Worm (Caenorhabditis elegans): ENCODE measurements around the gene C14F11.4.
A peak's percentile ranks its signal among the peaks of the same experiment; 100 is the strongest.

C14F11.4 gene

DNA sequence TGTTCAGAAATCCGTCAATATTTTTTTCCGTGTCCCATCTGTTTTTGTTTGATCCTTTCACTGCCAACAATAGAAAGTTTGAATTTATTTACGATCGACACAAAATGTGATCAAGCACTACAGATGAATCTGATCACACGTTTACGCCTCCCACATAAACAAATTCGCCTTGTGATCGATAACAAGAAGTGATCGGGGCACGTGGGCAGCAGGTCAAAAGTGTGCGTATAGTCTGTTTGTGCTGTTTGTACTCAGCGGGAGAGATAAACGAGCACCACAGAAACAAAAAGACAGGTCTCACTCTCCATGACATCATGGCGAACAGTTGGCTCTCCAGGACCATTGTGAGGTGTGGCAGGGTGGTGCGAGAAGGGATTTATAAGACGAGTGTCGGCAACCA, 22.7 kb upstream of the C14F11.4 start (continued):
- peak; percentile 45; the same call in 1 of the 2 replicates for TF ChIP-seq set-16 (GFP tag; IDR thresholded peaks at IDR 0.05)
- no peak for TF ChIP-seq Y75B8A.6 (GFP tag; IDR thresholded peaks at IDR 0.05)
- peak; percentile 52 for TF ChIP-seq T26A8.4 (GFP tag; IDR thresholded peaks at IDR 0.05)
- no peak for TF ChIP-seq dmd-8 (GFP tag; IDR thresholded peaks at IDR 0.05)
- peak; percentile 76 for TF ChIP-seq mxl-2 (GFP tag; conservative IDR thresholded peaks at IDR 0.05)
- TF ChIP-seq dve-1 (tag; optimal IDR thresholded peaks at IDR 0.05; ENCODE audit: insufficient read depth): peak; percentile 91
- peak; percentile 38 for TF ChIP-seq ztf-7 (tag; optimal IDR thresholded peaks at IDR 0.05)
- TF ChIP-seq lin-13 (GFP tag; optimal IDR thresholded peaks at IDR 0.05): no peak
- TF ChIP-seq nhr-77 (tag; optimal IDR thresholded peaks at IDR 0.05): peak; percentile 78
- TF ChIP-seq saeg-2 (GFP tag; IDR thresholded peaks at IDR 0.05): peak; percentile 83
- no peak for TF ChIP-seq fkh-10 (GFP tag; optimal IDR thresholded peaks at IDR 0.05)
- no peak for TF ChIP-seq F44E2.7 (GFP tag; IDR thresholded peaks at IDR 0.05)
- TF ChIP-seq zag-1 (tag; optimal IDR thresholded peaks at IDR 0.05): no peak
- peak; percentile 92 for TF ChIP-seq tra-1 (GFP tag; IDR thresholded peaks at IDR 0.05)
- no peak for TF ChIP-seq unc-39 (tag; optimal IDR thresholded peaks at IDR 0.05)
- peak; percentile 78 for TF ChIP-seq mep-1 (tag; optimal IDR thresholded peaks at IDR 0.05)
- TF ChIP-seq nhr-42 (GFP tag; IDR thresholded peaks at IDR 0.05): no peak; the same call in 1 of the 2 replicates
- no peak for TF ChIP-seq ctbp-1 (GFP tag; IDR thresholded peaks at IDR 0.05)
- TF ChIP-seq dmd-6 (GFP tag; IDR thresholded peaks at IDR 0.05): peak; percentile 96
- TF ChIP-seq spr-3 (GFP tag; optimal IDR thresholded peaks at IDR 0.05): no peak
- TF ChIP-seq aha-1 (tag): peak; percentile 18
- peak; percentile 16 for TF ChIP-seq fos-1 (tag; optimal IDR thresholded peaks at IDR 0.05)
- peak; percentile 87 for TF ChIP-seq nhr-48 (tag; optimal IDR thresholded peaks at IDR 0.05)
- TF ChIP-seq nhr-111 (GFP tag; optimal IDR thresholded peaks at IDR 0.05): no peak
- TF ChIP-seq ceh-20 (GFP tag; IDR thresholded peaks at IDR 0.05): peak; percentile 27; the same call in 1 of the 2 replicates
- TF ChIP-seq nhr-6 (tag; optimal IDR thresholded peaks at IDR 0.05): peak; percentile 44
- TF ChIP-seq nhr-11 (tag; optimal IDR thresholded peaks at IDR 0.05): peak; percentile 97
- TF ChIP-seq lsy-2 (tag; optimal IDR thresholded peaks at IDR 0.05): peak; percentile 38 to 63
- TF ChIP-seq mxl-3 (GFP tag; optimal IDR thresholded peaks at IDR 0.05): peak; percentile 92
- TF ChIP-seq php-3 (GFP tag; IDR thresholded peaks at IDR 0.05): peak; percentile 92
- TF ChIP-seq daf-19 (GFP tag; conservative IDR thresholded peaks at IDR 0.05): no peak
- no peak for TF ChIP-seq ceh-28 (tag; optimal IDR thresholded peaks at IDR 0.05)
- no peak for TF ChIP-seq F37D6.2 (tag; optimal IDR thresholded peaks at IDR 0.05)
- TF ChIP-seq Y105C5A.15 (GFP tag; IDR thresholded peaks at IDR 0.05): no peak
- TF ChIP-seq aly-2 (tag; optimal IDR thresholded peaks at IDR 0.05): no peak
- TF ChIP-seq duxl-1 (tag; optimal IDR thresholded peaks at IDR 0.05; ENCODE audit: poor library complexity): peak; percentile 52
- peak; percentile 59 to 96 for TF ChIP-seq daf-16 (GFP tag; optimal IDR thresholded peaks at IDR 0.05)
- TF ChIP-seq daf-16 (tag; optimal IDR thresholded peaks at IDR 0.05): peak; percentile 99
- TF ChIP-seq hif-1 (tag; optimal IDR thresholded peaks at IDR 0.05): peak in 1 of 2 experiments; percentile 88
- peak; percentile 77 for TF ChIP-seq lin-1 (GFP tag; IDR thresholded peaks at IDR 0.05)
- no peak for TF ChIP-seq ceh-44 (GFP tag; IDR thresholded peaks at IDR 0.05)
- 0 out of 2 replicates have a peak, but pooled peaks have one; percentile 38 for TF ChIP-seq egl-43 (GFP tag; IDR thresholded peaks at IDR 0.05)

- TF ChIP-seq hlh-30 (tag; optimal IDR thresholded peaks at IDR 0.05; ENCODE audit: insufficient read depth) (peak; percentile 25), hmg-1.1 (GFP tag; IDR thresholded peaks at IDR 0.05) (no peak), hif-1 (tag; optimal IDR thresholded peaks at IDR 0.05) (no peak)
Measured at ce11 chrX:6254671-6255031, 21.8 kb upstream of the C14F11.4 start.
